Fruit fly (Drosophila melanogaster) whole organism, wandering third instar larva: Measurements from ENCODE around the gene CG5986.

ENCODE experiments used
- CG32264 ChIP-seq: fragments of 200-800 bp; sonication (Bioruptor generic); optimal IDR thresholded peaks from 2 replicates; lab custom pipeline; 2016; ENCODE audit warnings: missing biosample characterization, missing genetic modification characterization
- Dfd ChIP-seq: fragments of >200 bp; optimal IDR thresholded peaks from 2 replicates; lab custom pipeline; 2017; ENCODE audit warnings: missing biosample characterization, missing genetic modification characterization
- Dif ChIP-seq: fragments of 200-275, 200-300 bp; sonication (Bioruptor generic); optimal IDR thresholded peaks from 2 replicates; lab custom pipeline; 2018; ENCODE audit warnings: missing biosample characterization, missing genetic modification characterization; ENCODE audit not compliant: partially characterized antibody
- HLH106 ChIP-seq: fragments of 200-800 bp; optimal IDR thresholded peaks from 3 replicates; lab custom pipeline; 2019; ENCODE audit warnings: missing biosample characterization, mild to moderate bottlenecking, missing genetic modification characterization, moderate library complexity
- Hr83 ChIP-seq: fragments of 200-300 bp; sonication (Bioruptor generic); optimal IDR thresholded peaks from 2 replicates; lab custom pipeline; 2016; ENCODE audit warnings: missing biosample characterization, mild to moderate bottlenecking, missing genetic modification characterization, moderate library complexity; ENCODE audit not compliant: poor library complexity, severe bottlenecking
- OdsH ChIP-seq: fragments of 200-800 bp; sonication (Bioruptor generic); optimal IDR thresholded peaks from 2 replicates; lab custom pipeline; 2016; ENCODE audit warnings: missing biosample characterization, mild to moderate bottlenecking, missing genetic modification characterization
- Rel ChIP-seq, 2 experiments: fragments of 200-800 bp; sonication (Bioruptor generic) in 1 of 2; optimal IDR thresholded peaks; 2 replicates in 1 of 2; 3 replicates in 1 of 2; lab custom pipeline; 2016 to 2019; ENCODE audit warnings: mild to moderate bottlenecking in 2 of 2, missing biosample characterization in 2 of 2, missing genetic modification characterization in 2 of 2, moderate library complexity in 1 of 2
- Sp1 ChIP-seq: fragments of 200-800 bp; sonication (Bioruptor generic); optimal IDR thresholded peaks from 3 replicates; lab custom pipeline; 2019; ENCODE audit warnings: missing biosample characterization, mild to moderate bottlenecking, missing genetic modification characterization, moderate library complexity
- dsf ChIP-seq: sonication (Bioruptor generic); optimal IDR thresholded peaks from 2 replicates; lab custom pipeline; 2016; ENCODE audit warnings: missing biosample characterization, missing genetic modification characterization, borderline replicate concordance
- fru ChIP-seq: fragments of 200-800 bp; sonication (Bioruptor generic); optimal IDR thresholded peaks from 3 replicates; lab custom pipeline; 2016; ENCODE audit warnings: missing biosample characterization, mild to moderate bottlenecking, missing genetic modification characterization
- h ChIP-seq: fragments of 200-800 bp; sonication (Bioruptor generic); optimal IDR thresholded peaks from 3 replicates; lab custom pipeline; 2016; ENCODE audit warnings: missing biosample characterization, mild to moderate bottlenecking, missing genetic modification characterization
- pan ChIP-seq: fragments of >200 bp; optimal IDR thresholded peaks from 2 replicates; lab custom pipeline; 2017
- psq ChIP-seq: fragments of 200-800 bp; sonication (Bioruptor generic); optimal IDR thresholded peaks from 3 replicates; lab custom pipeline; 2017; ENCODE audit warnings: missing biosample characterization, mild to moderate bottlenecking, missing genetic modification characterization, moderate library complexity

DNA sequence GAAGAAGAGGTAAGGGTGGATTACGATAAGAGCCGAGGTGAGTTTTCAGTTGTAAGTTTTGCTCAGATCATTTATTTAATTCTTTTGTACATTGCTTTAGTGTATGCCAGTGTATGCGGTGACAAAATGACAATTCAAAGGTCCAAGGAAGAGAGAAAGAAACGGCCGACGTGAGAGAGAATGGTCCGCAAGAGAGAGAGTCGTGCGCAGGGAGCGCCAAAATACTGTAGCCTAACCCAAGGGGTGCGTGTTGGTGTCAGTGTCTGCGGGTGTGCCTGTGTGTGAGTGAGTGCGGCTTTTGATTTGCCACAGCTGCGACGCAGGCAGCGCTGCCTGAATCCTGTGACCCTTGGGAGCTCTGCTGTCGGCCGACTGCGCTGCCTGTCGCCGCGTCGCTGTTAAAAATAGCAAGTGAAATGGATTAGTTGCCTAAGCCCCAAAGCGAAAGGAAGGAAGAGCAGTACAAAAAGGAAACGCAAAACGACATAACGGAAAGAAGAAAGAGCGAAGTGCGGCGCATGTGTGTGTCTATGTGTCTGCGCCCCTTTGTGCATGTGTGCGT lies 45.1 kb downstream of the CG5986 start:
- TF ChIP-seq psq (peak; percentile 61), OdsH (no peak), pan (lab: Kevin White, UChicago) (no peak), Rel (GFP tag; optimal IDR thresholded peaks at IDR 0.05; lab: Kevin White, UChicago) (no peak), Rel (tag; optimal IDR thresholded peaks at IDR 0.05; lab: Kevin White, UChicago) (no peak), CG32264 (GFP tag; lab: Kevin White, UChicago) (no peak), Sp1 (GFP tag; lab: Kevin White, UChicago) (no peak), dsf (GFP tag; lab: Kevin White, UChicago) (no peak), h (GFP tag; lab: Kevin White, UChicago) (no peak), Dfd (no peak), Dif (GFP tag; lab: Kevin White, UChicago) (no peak), Hr83 (GFP tag; lab: Kevin White, UChicago) (no peak), fru (no peak), HLH106 (tag; lab: Kevin White, UChicago) (no peak)
